In genomic region chrV:16794828-16795354, ce11 we compare ENCODE assay signal across 8 worm cellular contexts.
TF ChIP-seq lines count a peak whose summit lies in the region.

Gene ctps-1, plus strand, starts transcription at chrV:16794878.
Gene pus-1, minus strand, starts transcription at chrV:16794952.

TF ChIP-seq in whole organism, L1 larva, 84 proteins besides CTCF, POLR2A, EP300 and RAD21 (continues in another document):
- TF ChIP-seq nhr-77 (tag; optimal IDR thresholded peaks at IDR 0.05; lab: Kevin White, UChicago) (peak; percentile 9), mab-9 (GFP tag; IDR thresholded peaks at IDR 0.05; lab: Robert Waterston, UW) (peak; percentile 73), nhr-47 (tag; optimal IDR thresholded peaks at IDR 0.05; lab: Kevin White, UChicago) (peak; percentile 87), efl-1 (optimal IDR thresholded peaks at IDR 0.05; lab: Kevin White, UChicago) (peak; percentile 75 to 81), efl-1 (GFP tag; optimal IDR thresholded peaks at IDR 0.05 in 1 of 2; lab: Kevin White, UChicago) (peak; percentile 82 to 98), aha-1 (tag; optimal IDR thresholded peaks at IDR 0.05; lab: Kevin White, UChicago) (peak; percentile 41), lin-13 (GFP tag; optimal IDR thresholded peaks at IDR 0.05; lab: Kevin White, UChicago) (peak; percentile 70), unc-130 (tag; optimal IDR thresholded peaks at IDR 0.05; lab: Kevin White, UChicago) (peak; percentile 53), unc-30 (tag; optimal IDR thresholded peaks at IDR 0.05; lab: Kevin White, UChicago) (no peak), nhr-237 (tag; optimal IDR thresholded peaks at IDR 0.05; lab: Kevin White, UChicago) (no peak), unc-86 (tag; optimal IDR thresholded peaks at IDR 0.05; lab: Kevin White, UChicago) (peak; percentile 27)

TF ChIP-seq in whole organism, L2 larva, 48 proteins besides CTCF, POLR2A, EP300 and RAD21 (continues in another document):
- TF ChIP-seq nhr-21 (tag; optimal IDR thresholded peaks at IDR 0.05; lab: Kevin White, UChicago) (peak; percentile 32), ama-1 (optimal IDR thresholded peaks at IDR 0.05; lab: Kevin White, UChicago) (no peak), alr-1 (tag; optimal IDR thresholded peaks at IDR 0.05; lab: Kevin White, UChicago) (no peak), egl-27 (tag; optimal IDR thresholded peaks at IDR 0.05; lab: Kevin White, UChicago) (peak; percentile 12), nhr-129 (tag; optimal IDR thresholded peaks at IDR 0.05; lab: Kevin White, UChicago) (peak; percentile 27), elt-3 (tag; optimal IDR thresholded peaks at IDR 0.05; lab: Kevin White, UChicago) (no peak), lin-11 (tag; optimal IDR thresholded peaks at IDR 0.05; lab: Kevin White, UChicago) (peak; percentile 76), peb-1 (tag; optimal IDR thresholded peaks at IDR 0.05; lab: Kevin White, UChicago) (no peak), mdl-1 (tag; optimal IDR thresholded peaks at IDR 0.05; lab: Kevin White, UChicago) (no peak), elt-1 (tag; optimal IDR thresholded peaks at IDR 0.05; lab: Kevin White, UChicago) (no peak), ztf-4 (tag; optimal IDR thresholded peaks at IDR 0.05; lab: Kevin White, UChicago) (no peak), ZK546.5 (tag; optimal IDR thresholded peaks at IDR 0.05; lab: Kevin White, UChicago) (no peak)

TF ChIP-seq in whole organism, L3 larva, 47 proteins besides CTCF, POLR2A, EP300 and RAD21 (continues in another document):
- TF ChIP-seq nhr-11 (tag; optimal IDR thresholded peaks at IDR 0.05; lab: Kevin White, UChicago) (no peak), aly-2 (tag; optimal IDR thresholded peaks at IDR 0.05; lab: Kevin White, UChicago) (no peak), nhr-43 (tag; optimal IDR thresholded peaks at IDR 0.05; lab: Kevin White, UChicago; ENCODE audit: poor library complexity, severe bottlenecking) (no peak), sea-2 (GFP tag; optimal IDR thresholded peaks at IDR 0.05; lab: Kevin White, UChicago) (no peak), ceh-82 (tag; optimal IDR thresholded peaks at IDR 0.05; lab: Kevin White, UChicago) (no peak), mml-1 (tag; optimal IDR thresholded peaks at IDR 0.05; lab: Kevin White, UChicago) (no peak), nhr-23 (tag; optimal IDR thresholded peaks at IDR 0.05; lab: Kevin White, UChicago) (peak; percentile 78), nhr-77 (tag; optimal IDR thresholded peaks at IDR 0.05; lab: Kevin White, UChicago) (no peak), fos-1 (tag; optimal IDR thresholded peaks at IDR 0.05; lab: Kevin White, UChicago) (no peak), tbx-2 (tag; optimal IDR thresholded peaks at IDR 0.05; lab: Kevin White, UChicago) (no peak), ama-1 (optimal IDR thresholded peaks at IDR 0.05; lab: Kevin White, UChicago) (peak; percentile 30), R02D3.7 (tag; optimal IDR thresholded peaks at IDR 0.05; lab: Kevin White, UChicago) (peak; percentile 2)

TF ChIP-seq in whole organism, L4 larva, 104 proteins besides CTCF, POLR2A, EP300 and RAD21 (continues in another document):
- TF ChIP-seq lin-38 (GFP tag; IDR thresholded peaks at IDR 0.05; lab: Robert Waterston, UW), result peak; percentile 75
- TF ChIP-seq hmg-1.1 (GFP tag; IDR thresholded peaks at IDR 0.05; lab: Robert Waterston, UW), result peak; percentile 48
- peak in 1 of 2 experiments; percentile 84 for TF ChIP-seq lsy-2 (tag; optimal IDR thresholded peaks at IDR 0.05; lab: Kevin White, UChicago)
- TF ChIP-seq duxl-1 (tag; optimal IDR thresholded peaks at IDR 0.05; lab: Kevin White, UChicago; ENCODE audit: poor library complexity), result peak; percentile 75
- no peak for TF ChIP-seq sdz-12 (GFP tag; optimal IDR thresholded peaks at IDR 0.05; lab: Kevin White, UChicago)
- peak; percentile 9 for TF ChIP-seq nhr-28 (tag; optimal IDR thresholded peaks at IDR 0.05; lab: Kevin White, UChicago)
- 0 out of 2 replicates have a peak, but pooled peaks have one; percentile 19 for TF ChIP-seq tra-1 (GFP tag; IDR thresholded peaks at IDR 0.05; lab: Robert Waterston, UW)
- peak in 1 of 2 experiments; percentile 31 for TF ChIP-seq daf-16 (GFP tag; optimal IDR thresholded peaks at IDR 0.05; lab: Kevin White, UChicago)
- TF ChIP-seq daf-16 (tag; optimal IDR thresholded peaks at IDR 0.05; lab: Kevin White, UChicago), result peak; percentile 66
- no peak for TF ChIP-seq zfp-2 (tag; optimal IDR thresholded peaks at IDR 0.05; lab: Kevin White, UChicago)
- TF ChIP-seq dmd-6 (GFP tag; IDR thresholded peaks at IDR 0.05; lab: Robert Waterston, UW), result peak; percentile 43

TF ChIP-seq in whole organism, early embryonic, 17 proteins besides CTCF, POLR2A, EP300 and RAD21:
- TF ChIP-seq flt-1 (GFP tag; IDR thresholded peaks at IDR 0.05; lab: Robert Waterston, UW) (0 out of 2 replicates have a peak, but pooled peaks have one; percentile 18), tbx-37 (GFP tag; conservative IDR thresholded peaks at IDR 0.05; lab: Robert Waterston, UW) (no peak)

TF ChIP-seq in whole organism, late embryonic, 69 proteins besides CTCF, POLR2A, EP300 and RAD21:
- TF ChIP-seq nfya-1 (tag; optimal IDR thresholded peaks at IDR 0.05; lab: Kevin White, UChicago) (peak; percentile 45), madf-2 (tag; optimal IDR thresholded peaks at IDR 0.05; lab: Kevin White, UChicago) (no peak)

TF ChIP-seq in whole organism, mixed stage, embryonic, 35 proteins besides CTCF, POLR2A, EP300 and RAD21 (continues in another document):
- TF ChIP-seq ztf-11 (tag; optimal IDR thresholded peaks at IDR 0.05; lab: Kevin White, UChicago) (no peak), elt-3 (tag; optimal IDR thresholded peaks at IDR 0.05; lab: Kevin White, UChicago) (no peak), nhr-76 (tag; optimal IDR thresholded peaks at IDR 0.05; lab: Kevin White, UChicago) (no peak), unc-62 (GFP tag; optimal IDR thresholded peaks at IDR 0.05; lab: Kevin White, UChicago) (no peak), drap-1 (GFP tag; optimal IDR thresholded peaks at IDR 0.05; lab: Kevin White, UChicago) (peak; percentile 30), sptf-1 (tag; optimal IDR thresholded peaks at IDR 0.05; lab: Kevin White, UChicago) (no peak), nhr-2 (tag; optimal IDR thresholded peaks at IDR 0.05; lab: Kevin White, UChicago) (no peak), ces-1 (GFP tag; optimal IDR thresholded peaks at IDR 0.05; lab: Kevin White, UChicago) (peak; percentile 23), mab-5 (tag; optimal IDR thresholded peaks at IDR 0.05; lab: Kevin White, UChicago) (no peak), ceh-39 (tag; optimal IDR thresholded peaks at IDR 0.05; lab: Kevin White, UChicago) (no peak), elt-1 (tag; optimal IDR thresholded peaks at IDR 0.05; lab: Kevin White, UChicago; ENCODE audit: borderline replicate concordance, insufficient read depth) (no peak), blmp-1 (tag; optimal IDR thresholded peaks at IDR 0.05; lab: Kevin White, UChicago) (no peak), M03D4.4 (tag; optimal IDR thresholded peaks at IDR 0.05; lab: Kevin White, UChicago) (no peak), nhr-237 (tag; optimal IDR thresholded peaks at IDR 0.05; lab: Kevin White, UChicago) (no peak), lsy-2 (tag; optimal IDR thresholded peaks at IDR 0.05; lab: Kevin White, UChicago) (peak; percentile 52), ceh-83 (GFP tag; optimal IDR thresholded peaks at IDR 0.05; lab: Kevin White, UChicago) (no peak), lin-13 (tag; optimal IDR thresholded peaks at IDR 0.05; lab: Kevin White, UChicago) (peak; percentile 65), ham-2 (GFP tag; optimal IDR thresholded peaks at IDR 0.05; lab: Kevin White, UChicago) (no peak), flh-1 (GFP tag; optimal IDR thresholded peaks at IDR 0.05; lab: Kevin White, UChicago) (no peak), nhr-12 (tag; optimal IDR thresholded peaks at IDR 0.05; lab: Kevin White, UChicago) (no peak), pha-4 (tag; optimal IDR thresholded peaks at IDR 0.05; lab: Kevin White, UChicago) (peak; percentile 47), unc-39 (tag; optimal IDR thresholded peaks at IDR 0.05; lab: Kevin White, UChicago) (no peak), mep-1 (tag; optimal IDR thresholded peaks at IDR 0.05; lab: Kevin White, UChicago) (peak; percentile 15), zip-8 (tag; optimal IDR thresholded peaks at IDR 0.05; lab: Kevin White, UChicago) (no peak)

TF ChIP-seq in whole organism, young adult, 124 proteins besides CTCF, POLR2A, EP300 and RAD21 (continues in another document):
- TF ChIP-seq dpl-1 (GFP tag; optimal IDR thresholded peaks at IDR 0.05; lab: Kevin White, UChicago) (peak; percentile 57), attf-6 (GFP tag; IDR thresholded peaks at IDR 0.05; lab: Robert Waterston, UW) (peak; percentile 85), ztf-18 (tag; optimal IDR thresholded peaks at IDR 0.05; lab: Kevin White, UChicago) (peak; percentile 95), D2030.7 (GFP tag; IDR thresholded peaks at IDR 0.05; lab: Robert Waterston, UW) (peak; percentile 72), F37B4.10 (GFP tag; IDR thresholded peaks at IDR 0.05; lab: Robert Waterston, UW) (no peak), snpc-1.1 (tag; optimal IDR thresholded peaks at IDR 0.05; lab: Kevin White, UChicago; ENCODE audit: insufficient read depth) (peak; percentile 63), repo-1 (tag; optimal IDR thresholded peaks at IDR 0.05; lab: Kevin White, UChicago) (peak; percentile 9), pbrm-1 (GFP tag; IDR thresholded peaks at IDR 0.05; lab: Robert Waterston, UW) (peak; percentile 80; the same call in 1 of the 2 replicates), nhr-120 (GFP tag; IDR thresholded peaks at IDR 0.05; lab: Robert Waterston, UW) (no peak), lsl-1 (GFP tag; optimal IDR thresholded peaks at IDR 0.05; lab: Kevin White, UChicago) (peak; percentile 68), F49E8.2 (tag; optimal IDR thresholded peaks at IDR 0.05; lab: Kevin White, UChicago; ENCODE audit: insufficient read depth) (peak; percentile 38), ceh-100 (GFP tag; IDR thresholded peaks at IDR 0.05; lab: Robert Waterston, UW) (0 out of 2 replicates have a peak, but pooled peaks have one; percentile 21), cebp-1 (GFP tag; IDR thresholded peaks at IDR 0.05; lab: Robert Waterston, UW) (no peak), cebp-1 (tag; optimal IDR thresholded peaks at IDR 0.05; lab: Kevin White, UChicago) (peak; percentile 72), rec-8 (tag; optimal IDR thresholded peaks at IDR 0.05; lab: Kevin White, UChicago) (no peak), hmg-1.2 (GFP tag; IDR thresholded peaks at IDR 0.05; lab: Robert Waterston, UW) (peak; percentile 23; the same call in 1 of the 2 replicates), mcd-1 (GFP tag; IDR thresholded peaks at IDR 0.05; lab: Robert Waterston, UW) (peak; percentile 77), madf-6 (GFP tag; IDR thresholded peaks at IDR 0.05; lab: Robert Waterston, UW) (peak; percentile 90), nhr-27 (tag; optimal IDR thresholded peaks at IDR 0.05; lab: Kevin White, UChicago) (no peak), snpc-4 (GFP tag; optimal IDR thresholded peaks at IDR 0.05; lab: Kevin White, UChicago) (peak; percentile 31), snpc-4 (tag; optimal IDR thresholded peaks at IDR 0.05; lab: Kevin White, UChicago) (peak; percentile 21 to 83 (median 52)), ztf-3 (GFP tag; optimal IDR thresholded peaks at IDR 0.05; lab: Kevin White, UChicago) (no peak), let-607 (tag; optimal IDR thresholded peaks at IDR 0.05; lab: Kevin White, UChicago) (no peak), Y79H2A.3 (GFP tag; conservative IDR thresholded peaks at IDR 0.05; lab: Robert Waterston, UW) (no peak), lin-35 (GFP tag; optimal IDR thresholded peaks at IDR 0.05; lab: Kevin White, UChicago) (peak in 1 of 3 experiments; percentile 69)
